Fruit fly (Drosophila melanogaster) S2 (cell line): ENCODE data around the gene CG7550.

ENCODE experiments used
- CG8478 ChIP-seq: fragments of >200 bp; optimal IDR thresholded peaks from 2 replicates; lab custom pipeline; 2018
- CTCF ChIP-seq, 2 experiments: fragments of >200 bp; optimal IDR thresholded peaks; 2 replicates each; lab custom pipeline; 2018

dm6 chr3L:8165436-8165835 is 41.1 kb upstream of the CG7550 start, which contains the start of gene CG13675:
- TF ChIP-seq CG8478 (lab: Kevin White, UChicago) (no peak), CTCF (optimal IDR thresholded peaks at IDR 0.05; lab: Kevin White, UChicago) (no peak)
